Worm (Caenorhabditis elegans): ENCODE measurements around the gene kup-1.
A peak's percentile ranks its signal among the peaks of the same experiment; 100 is the strongest.

Gene kup-1

DNA sequence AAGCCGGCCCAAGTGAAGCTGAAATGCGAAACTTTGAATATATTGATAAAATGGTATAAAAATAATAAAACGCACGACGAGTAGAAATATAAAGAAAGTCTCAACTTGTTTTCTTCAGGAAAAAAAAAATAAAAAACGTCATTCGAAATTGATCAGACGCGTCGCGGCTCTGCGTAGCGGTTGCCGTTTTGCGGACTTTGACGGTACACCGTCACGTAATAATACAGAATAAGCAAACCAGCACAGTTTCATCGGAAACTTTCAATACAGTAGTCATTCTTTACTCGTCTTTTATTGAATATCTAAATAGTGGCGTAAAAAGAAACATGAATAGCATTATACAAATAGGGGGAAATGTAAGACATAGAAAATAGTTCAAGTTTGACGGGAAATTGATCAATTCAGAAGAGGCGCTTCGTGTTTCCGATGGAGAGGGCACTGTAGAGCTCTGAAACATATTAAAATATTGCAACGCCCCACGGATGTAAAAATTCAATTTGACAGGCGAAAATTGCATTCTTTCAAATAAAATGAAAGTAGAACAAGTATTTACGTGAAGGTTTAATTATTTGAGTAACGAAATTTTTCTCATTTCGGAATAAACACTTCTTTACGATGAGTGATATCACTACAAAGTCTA lies 46.8 kb downstream of the kup-1 start, which contains the start of the genes cyl-1 and C52E4.7 (continued):
- TF ChIP-seq dpl-1 (GFP tag; optimal IDR thresholded peaks at IDR 0.05) (peak; percentile 30), ztf-25 (GFP tag; IDR thresholded peaks at IDR 0.05) (no peak), pha-4 (tag; optimal IDR thresholded peaks at IDR 0.05) (no peak), unc-62 (GFP tag; optimal IDR thresholded peaks at IDR 0.05) (no peak), madf-6 (GFP tag; IDR thresholded peaks at IDR 0.05) (peak; percentile 42; the same call in 1 of the 2 replicates), ztf-6 (GFP tag; IDR thresholded peaks at IDR 0.05) (no peak), fkh-3 (tag; optimal IDR thresholded peaks at IDR 0.05) (no peak), sptf-2 (GFP tag; optimal IDR thresholded peaks at IDR 0.05) (no peak), lin-54 (GFP tag; optimal IDR thresholded peaks at IDR 0.05) (peak; percentile 46), Y95B8A.8 (GFP tag; IDR thresholded peaks at IDR 0.05) (no peak), K12H6.12 (tag; optimal IDR thresholded peaks at IDR 0.05) (no peak), egl-44 (GFP tag; IDR thresholded peaks at IDR 0.05) (no peak), Y53G8AR.9 (GFP tag; conservative IDR thresholded peaks at IDR 0.05) (no peak), C17E4.6 (GFP tag; IDR thresholded peaks at IDR 0.05) (no peak), atf-7 (tag; optimal IDR thresholded peaks at IDR 0.05) (no peak), ceh-27 (GFP tag; optimal IDR thresholded peaks at IDR 0.05) (peak; percentile 6), Y79H2A.3 (GFP tag; conservative IDR thresholded peaks at IDR 0.05) (no peak), nhr-90 (tag; optimal IDR thresholded peaks at IDR 0.05) (no peak), bed-1 (GFP tag; IDR thresholded peaks at IDR 0.05) (no peak), rcor-1 (GFP tag; IDR thresholded peaks at IDR 0.05) (no peak), ztf-18 (tag; optimal IDR thresholded peaks at IDR 0.05) (no peak), attf-5 (GFP tag; optimal IDR thresholded peaks at IDR 0.05) (peak; percentile 62), dox-1 (GFP tag; IDR thresholded peaks at IDR 0.05) (peak; percentile 46; the same call in 1 of the 2 replicates), let-607 (tag; optimal IDR thresholded peaks at IDR 0.05) (peak in 1 of 2 experiments; percentile 6), Y56A3A.18 (GFP tag; IDR thresholded peaks at IDR 0.05) (no peak)

DNA sequence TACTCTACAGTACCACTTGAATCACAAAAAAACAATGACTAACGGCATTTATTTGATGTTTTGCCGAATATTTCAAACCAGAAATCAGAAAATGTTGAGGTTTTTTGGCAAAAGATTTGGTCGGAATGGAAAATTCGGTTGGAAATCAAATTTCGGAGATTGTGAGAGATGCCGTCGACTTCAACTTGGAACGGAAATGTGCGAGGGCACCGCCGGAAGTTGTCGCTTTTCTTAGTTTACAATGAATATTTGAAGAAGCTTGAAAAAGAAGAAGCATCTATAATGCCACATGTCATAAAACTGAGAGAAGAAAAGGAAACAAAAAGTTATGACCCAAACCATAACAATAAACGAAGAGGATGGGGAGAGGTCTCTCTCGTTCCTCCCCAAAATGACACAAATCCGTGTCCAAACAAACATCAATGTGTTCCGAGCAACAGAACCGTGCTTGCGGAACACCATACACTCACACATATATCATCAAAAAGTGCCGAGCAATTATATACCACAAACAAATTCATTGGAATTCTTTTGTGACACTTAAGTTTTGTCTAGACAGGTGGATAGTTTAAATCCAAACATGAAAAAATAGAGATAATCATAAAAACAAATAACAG lies 50.1 kb downstream of the kup-1 start:
- TF ChIP-seq ekl-4 (GFP tag; IDR thresholded peaks at IDR 0.05) (peak; percentile 59), F49E8.2 (tag; optimal IDR thresholded peaks at IDR 0.05; ENCODE audit: insufficient read depth) (peak; percentile 20), Y53F4B.3 (GFP tag; IDR thresholded peaks at IDR 0.05) (0 out of 2 replicates have a peak, but pooled peaks have one; percentile 6), hsf-1 (GFP tag; IDR thresholded peaks at IDR 0.05) (peak; percentile 37; the same call in 1 of the 2 replicates), ccch-3 (GFP tag; optimal IDR thresholded peaks at IDR 0.05) (no peak), nhr-179 (tag; optimal IDR thresholded peaks at IDR 0.05) (no peak), madf-3 (GFP tag; IDR thresholded peaks at IDR 0.05) (peak; percentile 79; the same call in 1 of the 2 replicates), Y53G8AR.9 (GFP tag; conservative IDR thresholded peaks at IDR 0.05) (0 out of 2 replicates have a peak, but pooled peaks have one; percentile 23), dox-1 (GFP tag; IDR thresholded peaks at IDR 0.05) (no peak), hrde-1 (tag; optimal IDR thresholded peaks at IDR 0.05; ENCODE audit: borderline replicate concordance) (peak; percentile 66), tlf-1 (GFP tag; optimal IDR thresholded peaks at IDR 0.05) (peak; percentile 5), lin-26 (GFP tag; IDR thresholded peaks at IDR 0.05) (no peak), cebp-1 (GFP tag; IDR thresholded peaks at IDR 0.05) (no peak), cebp-1 (tag; optimal IDR thresholded peaks at IDR 0.05) (peak; percentile 35), C17E4.6 (GFP tag; IDR thresholded peaks at IDR 0.05) (peak; percentile 48; the same call in 1 of the 2 replicates), attf-6 (GFP tag; IDR thresholded peaks at IDR 0.05) (0 out of 2 replicates have a peak, but pooled peaks have one; percentile 17), madf-6 (GFP tag; IDR thresholded peaks at IDR 0.05) (peak; percentile 27; the same call in 1 of the 2 replicates), atf-7 (tag; optimal IDR thresholded peaks at IDR 0.05) (peak; percentile 28), ceh-40 (GFP tag; IDR thresholded peaks at IDR 0.05) (0 out of 2 replicates have a peak, but pooled peaks have one; percentile 51), unc-130 (GFP tag; optimal IDR thresholded peaks at IDR 0.05) (no peak), F57C9.4 (tag; optimal IDR thresholded peaks at IDR 0.05) (no peak), Y79H2A.3 (GFP tag; conservative IDR thresholded peaks at IDR 0.05) (peak; percentile 51; the same call in 1 of the 2 replicates), repo-1 (tag; optimal IDR thresholded peaks at IDR 0.05) (peak; percentile 5), egrh-3 (GFP tag; IDR thresholded peaks at IDR 0.05) (no peak), sea-2 (GFP tag; IDR thresholded peaks at IDR 0.05) (no peak), hmg-20 (GFP tag; IDR thresholded peaks at IDR 0.05) (0 out of 2 replicates have a peak, but pooled peaks have one; percentile 14)

Measured in whole organism, young adult.